Fruit fly (Drosophila melanogaster) whole organism, prepupa: ENCODE measurements around the gene Rph.
A peak's percentile ranks its signal among the peaks of the same experiment; 100 is the strongest.

Experiments used
- Blimp-1 ChIP-seq: fragments of 200-800 bp; sonication (Bioruptor generic); optimal IDR thresholded peaks from 3 replicates; lab custom pipeline; 2017; ENCODE audit warnings: missing biosample characterization, missing genetic modification characterization, mild to moderate bottlenecking, moderate library complexity, missing genetic modification reagents
- CG10669 ChIP-seq: fragments of 200-800 bp; sonication (Bioruptor generic); optimal IDR thresholded peaks from 3 replicates; lab custom pipeline; 2018; ENCODE audit warnings: missing biosample characterization, mild to moderate bottlenecking, missing genetic modification characterization, moderate library complexity
- CG11294 ChIP-seq: fragments of 200-800 bp; sonication (Bioruptor generic); IDR thresholded peaks from 2 replicates; pipeline ENCODE4 v1.3.6; 2022; ENCODE audit warnings: missing biosample characterization, missing genetic modification characterization
- CG11762 ChIP-seq: fragments of 200-800 bp; sonication (Bioruptor generic); optimal IDR thresholded peaks from 3 replicates; lab custom pipeline; 2016; ENCODE audit warnings: missing biosample characterization, missing genetic modification characterization; ENCODE audit not compliant: insufficient read depth
- CG15336 ChIP-seq: fragments of 200-800 bp; sonication (Bioruptor generic); IDR thresholded peaks from 2 replicates; pipeline ENCODE4 v1.3.6; 2022; ENCODE audit warnings: missing biosample characterization, missing genetic modification characterization
- CG16779 ChIP-seq: fragments of 200-800 bp; sonication (Bioruptor generic); optimal IDR thresholded peaks from 3 replicates; lab custom pipeline; 2017; ENCODE audit warnings: missing biosample characterization, mild to moderate bottlenecking, missing genetic modification characterization
- CG32006 ChIP-seq: fragments of 200-800 bp; sonication (Bioruptor generic); optimal IDR thresholded peaks from 3 replicates; lab custom pipeline; 2017; ENCODE audit warnings: missing biosample characterization, mild to moderate bottlenecking, missing genetic modification characterization
- CG3919 ChIP-seq: fragments of 200-800 bp; sonication (Bioruptor generic); optimal IDR thresholded peaks from 3 replicates; lab custom pipeline; 2016; ENCODE audit warnings: missing biosample characterization, missing genetic modification characterization
- CG6163 ChIP-seq: fragments of 200-800 bp; sonication (Bioruptor generic); IDR thresholded peaks from 3 replicates; pipeline ENCODE4 v1.3.6; 2022; ENCODE audit warnings: missing biosample characterization, missing genetic modification characterization
- CG6276 ChIP-seq: fragments of 200-800 bp; sonication (Bioruptor generic); optimal IDR thresholded peaks from 2 replicates; lab custom pipeline; 2017; ENCODE audit warnings: missing biosample characterization, mild to moderate bottlenecking, missing genetic modification characterization
- CG6792 ChIP-seq: fragments of 200-800 bp; sonication (Bioruptor generic); optimal IDR thresholded peaks from 3 replicates; lab custom pipeline; 2016; ENCODE audit warnings: missing biosample characterization, missing genetic modification characterization
- CG6808 ChIP-seq: fragments of 200-800 bp; sonication (Bioruptor generic); optimal IDR thresholded peaks from 3 replicates; lab custom pipeline; 2017; ENCODE audit warnings: missing biosample characterization, missing genetic modification characterization, mild to moderate bottlenecking, moderate library complexity, missing genetic modification reagents
- CG6854 ChIP-seq: fragments of 200-800 bp; sonication (Bioruptor generic); optimal IDR thresholded peaks from 2 replicates; lab custom pipeline; 2017; ENCODE audit warnings: missing biosample characterization, mild to moderate bottlenecking, missing genetic modification characterization
- CG8119 ChIP-seq: fragments of 200-800 bp; sonication (Bioruptor generic); IDR thresholded peaks from 3 replicates; pipeline ENCODE4 v1.3.6; 2022; ENCODE audit warnings: missing biosample characterization, missing genetic modification characterization
- CG8632 ChIP-seq: fragments of 200-800 bp; sonication (Bioruptor generic); optimal IDR thresholded peaks from 3 replicates; lab custom pipeline; 2016; ENCODE audit warnings: missing biosample characterization, missing genetic modification characterization
- CG9139 ChIP-seq: fragments of 200-800 bp; sonication (Bioruptor generic); optimal IDR thresholded peaks from 3 replicates; lab custom pipeline; 2017; ENCODE audit warnings: missing biosample characterization, mild to moderate bottlenecking, missing genetic modification characterization
- Eip75B ChIP-seq: fragments of 200-800 bp; sonication (Bioruptor generic); optimal IDR thresholded peaks from 3 replicates; lab custom pipeline; 2016; ENCODE audit warnings: missing biosample characterization, missing genetic modification characterization
- Eip78C ChIP-seq: fragments of 200-800 bp; sonication (Bioruptor generic); peaks from one replicate; lab custom pipeline; 2016; ENCODE audit warnings: missing biosample characterization, missing genetic modification characterization
- Ets21C ChIP-seq: fragments of 200-800 bp; sonication (Bioruptor generic); optimal IDR thresholded peaks from 3 replicates; lab custom pipeline; 2016; ENCODE audit warnings: missing biosample characterization, missing genetic modification characterization
- Gug ChIP-seq: fragments of 200-800 bp; sonication (Bioruptor generic); IDR thresholded peaks from 2 replicates; pipeline ENCODE4 v1.3.6; 2022; ENCODE audit warnings: missing biosample characterization, missing genetic modification characterization
- Hr4 ChIP-seq: fragments of 200-800 bp; sonication (Bioruptor generic); optimal IDR thresholded peaks from 3 replicates; lab custom pipeline; 2016; ENCODE audit warnings: missing biosample characterization, missing genetic modification characterization
- Lpt ChIP-seq: fragments of 200-800 bp; sonication (Bioruptor generic); optimal IDR thresholded peaks from 3 replicates; lab custom pipeline; 2016; ENCODE audit warnings: missing biosample characterization, missing genetic modification characterization
- Met ChIP-seq: fragments of 200-800 bp; sonication (Bioruptor generic); optimal IDR thresholded peaks from 3 replicates; lab custom pipeline; 2016; ENCODE audit warnings: missing biosample characterization, missing genetic modification characterization
- OdsH ChIP-seq: fragments of 200-800 bp; sonication (Bioruptor generic); optimal IDR thresholded peaks from 3 replicates; lab custom pipeline; 2016; ENCODE audit warnings: missing biosample characterization, missing genetic modification characterization
- Smox ChIP-seq: fragments of 200-800 bp; sonication (Bioruptor generic); optimal IDR thresholded peaks from 3 replicates; lab custom pipeline; 2016; ENCODE audit warnings: missing biosample characterization, missing genetic modification characterization
- Sox102F ChIP-seq: fragments of 200-800 bp; sonication (Bioruptor generic); optimal IDR thresholded peaks from 2 replicates; lab custom pipeline; 2016; ENCODE audit warnings: missing biosample characterization, mild to moderate bottlenecking, missing genetic modification characterization
- Sox14 ChIP-seq: fragments of 200-800 bp; sonication (Bioruptor generic); optimal IDR thresholded peaks from 3 replicates; lab custom pipeline; 2016; ENCODE audit warnings: missing biosample characterization, missing genetic modification characterization
- achi ChIP-seq: fragments of 200-800 bp; sonication (Bioruptor generic); optimal IDR thresholded peaks from 3 replicates; lab custom pipeline; 2016; ENCODE audit warnings: missing biosample characterization, missing genetic modification characterization
- acj6 ChIP-seq: fragments of 200-800 bp; sonication (Bioruptor generic); optimal IDR thresholded peaks from 3 replicates; lab custom pipeline; 2016; ENCODE audit warnings: missing biosample characterization, missing genetic modification characterization
- cyc ChIP-seq: fragments of 200-800 bp; sonication (Bioruptor generic); optimal IDR thresholded peaks from 3 replicates; lab custom pipeline; 2016; ENCODE audit warnings: missing biosample characterization, missing genetic modification characterization
- dac ChIP-seq: fragments of 200-800 bp; sonication (Bioruptor generic); optimal IDR thresholded peaks from 2 replicates; lab custom pipeline; 2017; ENCODE audit warnings: missing biosample characterization, mild to moderate bottlenecking, missing genetic modification characterization
- eg ChIP-seq: fragments of 200-800 bp; sonication (Bioruptor generic); IDR thresholded peaks from 3 replicates; pipeline ENCODE4 v1.3.6; 2022; ENCODE audit warnings: missing biosample characterization, missing genetic modification characterization
- fd59A ChIP-seq: fragments of 200-800 bp; sonication (Bioruptor generic); optimal IDR thresholded peaks from 2 replicates; lab custom pipeline; 2017; ENCODE audit warnings: missing biosample characterization, mild to moderate bottlenecking, missing genetic modification characterization, missing genetic modification reagents
- fd85E ChIP-seq: fragments of 200-800 bp; sonication (Bioruptor generic); optimal IDR thresholded peaks from 3 replicates; lab custom pipeline; 2016; ENCODE audit warnings: missing biosample characterization, missing genetic modification characterization
- fkh ChIP-seq: fragments of 200-800 bp; sonication (Bioruptor generic); optimal IDR thresholded peaks from 3 replicates; lab custom pipeline; 2017; ENCODE audit warnings: missing biosample characterization, mild to moderate bottlenecking, missing genetic modification characterization, moderate library complexity
- pdm3 ChIP-seq: fragments of 200-800 bp; sonication (Bioruptor generic); optimal IDR thresholded peaks from 3 replicates; lab custom pipeline; 2016; ENCODE audit warnings: missing biosample characterization, missing genetic modification characterization
- salr ChIP-seq, 2 experiments: fragments of 200-800 bp; sonication (Bioruptor generic); optimal IDR thresholded peaks; 3 replicates each; lab custom pipeline; 2016 to 2018; ENCODE audit warnings: missing biosample characterization in 2 of 2, missing genetic modification characterization in 2 of 2, mild to moderate bottlenecking in 1 of 2
- spab ChIP-seq: fragments of 200-800 bp; sonication (Bioruptor generic); optimal IDR thresholded peaks from 2 replicates; lab custom pipeline; 2017; ENCODE audit warnings: missing biosample characterization, mild to moderate bottlenecking, missing genetic modification characterization, missing genetic modification reagents
- ss ChIP-seq, 2 experiments: fragments of 200-800 bp; sonication (Bioruptor generic); optimal IDR thresholded peaks; 2 replicates in 1 of 2; 3 replicates in 1 of 2; lab custom pipeline; 2017 to 2018; ENCODE audit warnings: mild to moderate bottlenecking in 2 of 2, missing biosample characterization in 2 of 2, missing genetic modification characterization in 2 of 2, moderate library complexity in 1 of 2
- svp ChIP-seq: fragments of 200-800 bp; sonication (Bioruptor generic); peaks from one replicate; lab custom pipeline; 2016; ENCODE audit warnings: missing biosample characterization, missing genetic modification characterization
- topi ChIP-seq: fragments of 200-800 bp; sonication (Bioruptor generic); optimal IDR thresholded peaks from 3 replicates; lab custom pipeline; 2016; ENCODE audit warnings: missing biosample characterization, missing genetic modification characterization

The Rph gene

DNA sequence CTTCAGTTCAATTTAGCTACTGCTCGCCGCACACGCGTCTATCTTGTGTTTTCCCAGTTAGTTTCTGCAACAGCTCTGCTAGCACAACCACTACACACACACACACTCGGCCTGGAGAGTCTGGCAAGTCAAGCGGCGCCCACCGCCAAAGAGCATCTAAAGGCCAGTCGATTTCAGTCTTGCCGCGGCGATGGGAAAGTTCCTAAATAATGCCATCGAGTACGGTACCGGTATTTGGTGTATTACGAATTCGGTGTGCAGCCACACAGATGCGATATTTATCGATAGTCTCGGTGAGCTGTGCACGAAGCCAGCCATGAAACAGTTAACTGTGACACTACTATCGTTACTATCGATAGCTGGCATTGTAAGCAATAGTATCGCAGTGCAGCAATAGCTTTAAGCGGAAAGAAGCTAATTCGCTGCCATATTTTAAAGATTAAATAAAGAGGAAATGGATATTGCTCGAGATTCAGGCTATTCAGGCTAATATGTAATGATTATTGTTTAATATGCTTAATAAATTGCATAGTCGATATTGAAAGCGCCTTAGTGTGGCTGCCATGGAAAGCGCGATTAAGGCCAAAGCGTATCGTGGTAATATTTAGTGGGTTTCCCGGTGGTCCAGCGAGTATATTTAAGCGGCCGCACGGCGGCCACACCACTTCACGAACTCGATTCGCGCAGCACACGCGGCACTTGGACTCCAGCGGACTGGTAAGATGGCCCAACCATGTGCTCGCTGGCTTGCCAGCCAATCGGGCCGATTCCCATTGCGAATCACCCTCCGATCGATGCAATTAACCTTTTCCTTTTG lies 12.5 kb downstream of the Rph start, which contains the start of gene stx (continued):
- no peak for TF ChIP-seq CG6792
- no peak for TF ChIP-seq Sox102F
- no peak for TF ChIP-seq CG10669 (GFP tag; lab: Kevin White, UChicago)
- TF ChIP-seq svp (GFP tag; lab: Kevin White, UChicago), result peak; percentile 95
- TF ChIP-seq Lpt, result no peak
- TF ChIP-seq dac, result no peak
- TF ChIP-seq Sox14 (GFP tag; lab: Kevin White, UChicago), result peak; percentile 30
- TF ChIP-seq CG8632 (GFP tag; lab: Kevin White, UChicago), result no peak
- no peak for TF ChIP-seq Smox (GFP tag; lab: Kevin White, UChicago)
- TF ChIP-seq pdm3 (GFP tag; lab: Kevin White, UChicago), result no peak
- TF ChIP-seq CG11762 (GFP tag; lab: Kevin White, UChicago), result no peak
- TF ChIP-seq fd85E (GFP tag; lab: Kevin White, UChicago), result no peak
- no peak for TF ChIP-seq CG32006 (GFP tag; lab: Kevin White, UChicago)
- peak; percentile 37 for TF ChIP-seq CG9139 (GFP tag; lab: Kevin White, UChicago)
- TF ChIP-seq Ets21C (GFP tag; lab: Kevin White, UChicago), result no peak
- no peak for TF ChIP-seq spab (GFP tag; lab: Kevin White, UChicago)
- 0 out of 3 replicates have a peak, but pooled peaks have one; percentile 13 for TF ChIP-seq CG8119
- no peak for TF ChIP-seq Gug (GFP tag; lab: Robert Waterston, UW)
- TF ChIP-seq eg (GFP tag; lab: Robert Waterston, UW), result peak; percentile 65; the same call in 2 of the 3 replicates
- no peak for TF ChIP-seq Hr4 (GFP tag; lab: Kevin White, UChicago)
- TF ChIP-seq CG6163, result peak; percentile 55
- peak in 1 of 2 experiments; percentile 31 for TF ChIP-seq ss (GFP tag; optimal IDR thresholded peaks at IDR 0.05; lab: Kevin White, UChicago)
- TF ChIP-seq OdsH (GFP tag; lab: Kevin White, UChicago), result no peak

DNA sequence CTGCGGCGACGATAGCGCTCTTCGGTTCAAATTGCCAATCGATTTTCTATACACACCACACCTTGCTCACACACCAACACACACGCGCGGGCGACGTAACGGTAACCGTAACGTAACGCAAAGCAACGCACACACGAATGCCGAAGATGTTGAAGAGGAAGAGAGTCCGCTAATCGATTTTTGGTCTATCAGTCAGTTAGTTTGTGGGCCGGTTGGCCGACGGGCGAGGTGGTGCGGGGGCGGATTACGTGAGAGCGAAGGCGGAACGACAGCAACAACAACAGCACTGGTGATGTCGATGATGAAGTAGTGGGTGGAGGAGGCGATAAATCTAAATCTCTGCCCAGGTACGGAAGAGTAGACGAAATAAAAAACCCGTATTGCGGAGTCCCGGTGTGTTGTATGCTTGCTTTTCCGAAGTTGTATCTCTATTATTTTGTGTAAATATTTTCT lies 13.1 kb downstream of the Rph start, which contains the start of gene ras:
Gene ras (plus strand): TSS at position 188 of the 453 bp plus-strand sequence.
- TF ChIP-seq CG6276 (peak; percentile 11), Smox (GFP tag; lab: Kevin White, UChicago) (no peak), Eip78C (peak; percentile 50), CG16779 (tag; lab: Kevin White, UChicago) (no peak)

DNA sequence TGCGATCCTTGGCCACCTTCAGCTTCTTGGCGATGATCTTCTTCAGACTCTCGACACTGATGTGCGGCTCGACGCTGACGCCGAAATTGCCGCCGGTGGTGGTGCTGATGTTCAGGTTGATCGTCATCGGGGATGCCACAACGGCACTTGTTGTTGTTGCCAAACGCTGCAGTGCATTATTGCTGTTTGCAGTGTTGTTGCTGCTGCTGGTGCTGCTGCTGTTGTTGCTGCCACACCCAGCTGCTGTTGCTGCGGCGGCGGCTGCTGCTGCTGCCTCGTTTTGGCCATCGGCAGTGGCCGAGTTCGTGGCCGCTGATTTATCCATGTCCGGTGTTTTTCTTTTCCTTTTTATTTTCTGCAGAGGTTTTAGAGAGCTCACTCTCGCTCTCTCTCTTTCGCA lies 13.6 kb downstream of the Rph start:
- TF ChIP-seq CG8119, result peak; percentile 33; the same call in 1 of the 3 replicates
- TF ChIP-seq CG3919 (GFP tag; lab: Kevin White, UChicago), result no peak
- TF ChIP-seq CG6854 (GFP tag; lab: Kevin White, UChicago), result no peak

DNA sequence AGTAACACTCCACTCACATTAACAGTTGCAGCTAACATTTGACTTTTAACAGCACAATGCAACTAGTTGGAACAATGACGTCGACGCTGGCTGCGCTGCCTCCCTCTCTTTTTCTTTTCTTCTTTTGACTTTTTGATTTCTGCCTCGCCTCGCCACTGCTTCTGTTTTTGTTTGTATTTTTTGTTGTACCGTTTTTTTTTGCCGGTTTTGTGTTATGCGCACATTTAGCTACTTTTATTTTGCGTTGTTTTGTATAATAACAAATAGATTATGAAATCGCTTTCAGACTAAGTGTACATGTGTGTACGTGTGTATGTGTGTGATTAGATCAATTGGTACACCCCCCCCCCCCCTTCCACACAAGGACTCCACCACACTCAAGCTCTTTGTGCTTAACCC lies 14.9 kb downstream of the Rph start:
- TF ChIP-seq OdsH (GFP tag; lab: Kevin White, UChicago), result no peak
- TF ChIP-seq CG6808 (GFP tag; lab: Kevin White, UChicago), result peak; percentile 4
- no peak for TF ChIP-seq Met
- no peak for TF ChIP-seq CG6792
- TF ChIP-seq CG32006 (GFP tag; lab: Kevin White, UChicago), result no peak
- TF ChIP-seq achi (GFP tag; lab: Kevin White, UChicago), result no peak
- TF ChIP-seq fd85E (GFP tag; lab: Kevin White, UChicago), result no peak
- no peak for TF ChIP-seq pdm3 (GFP tag; lab: Kevin White, UChicago)
- no peak for TF ChIP-seq fd59A (GFP tag; lab: Kevin White, UChicago)
- no peak for TF ChIP-seq Eip78C
- peak; percentile 76 for TF ChIP-seq eg (GFP tag; lab: Robert Waterston, UW)
- TF ChIP-seq CG6276, result peak; percentile 56
- no peak for TF ChIP-seq acj6
- TF ChIP-seq fkh, result peak; percentile 36
- TF ChIP-seq Eip75B (GFP tag; lab: Kevin White, UChicago), result no peak
- TF ChIP-seq topi (GFP tag; lab: Kevin White, UChicago), result no peak
- no peak for TF ChIP-seq Ets21C (GFP tag; lab: Kevin White, UChicago)
- TF ChIP-seq Sox14 (GFP tag; lab: Kevin White, UChicago), result no peak
- TF ChIP-seq dac, result no peak
- no peak for TF ChIP-seq CG8632 (GFP tag; lab: Kevin White, UChicago)
- TF ChIP-seq CG11294 (GFP tag; lab: Robert Waterston, UW), result no peak
- no peak for TF ChIP-seq cyc (GFP tag; lab: Kevin White, UChicago)
- TF ChIP-seq svp (GFP tag; lab: Kevin White, UChicago), result no peak
- TF ChIP-seq Gug (GFP tag; lab: Robert Waterston, UW), result no peak
- no peak for TF ChIP-seq CG16779 (tag; lab: Kevin White, UChicago)
- TF ChIP-seq CG8119, result 0 out of 3 replicates have a peak, but pooled peaks have one; percentile 20
- TF ChIP-seq CG15336 (GFP tag; lab: Robert Waterston, UW), result 0 out of 2 replicates have a peak, but pooled peaks have one; percentile 16
- TF ChIP-seq CG6854 (GFP tag; lab: Kevin White, UChicago), result no peak
- TF ChIP-seq CG6163, result peak; percentile 52; the same call in 2 of the 3 replicates
- TF ChIP-seq salr (GFP tag; optimal IDR thresholded peaks at IDR 0.05; lab: Kevin White, UChicago), result no peak
- TF ChIP-seq Blimp-1 (GFP tag; lab: Kevin White, UChicago), result no peak
